Worm (Caenorhabditis elegans) whole organism, L1 larva: ENCODE measurements around the gene srx-93.
A peak's percentile ranks its signal among the peaks of the same experiment; 100 is the strongest.

Experiments
- C16A3.4 ChIP-seq: fragments of 150-350 bp; optimal IDR thresholded peaks from 2 replicates; lab custom pipeline; 2014; ENCODE audit warnings: missing biosample characterization, missing genetic modification characterization
- Y116A8C.19 ChIP-seq: sonication (generic microtip); optimal IDR thresholded peaks from 2 replicates; lab custom pipeline; 2016; ENCODE audit warnings: missing compliant biosample characterization, missing genetic modification characterization, borderline replicate concordance
- aly-2 ChIP-seq: fragments of 150-350 bp; optimal IDR thresholded peaks from 2 replicates; lab custom pipeline; 2014; ENCODE audit warnings: missing biosample characterization, missing genetic modification characterization
- ceh-82 ChIP-seq, 3 experiments: fragments of 150-350 bp in 1 of 3; sonication (generic microtip) in 2 of 3; optimal IDR thresholded peaks; 2 replicates each; lab custom pipeline; 2014 to 2017; ENCODE audit warnings: missing biosample characterization in 3 of 3, missing genetic modification characterization in 3 of 3
- ceh-90 ChIP-seq: sonication (generic microtip); optimal IDR thresholded peaks from 2 replicates; lab custom pipeline; 2016; ENCODE audit warnings: missing genetic modification characterization, missing compliant biosample characterization
- dpl-1 ChIP-seq, 3 experiments: fragments of 150-350 bp in 2 of 3; sonication (generic microtip) in 1 of 3; optimal IDR thresholded peaks; 2 replicates each; lab custom pipeline; 2014 to 2017; ENCODE audit warnings: missing biosample characterization in 3 of 3, missing genetic modification characterization in 3 of 3, missing genetic modification reagents in 3 of 3
- dsc-1 ChIP-seq: sonication (generic microtip); optimal IDR thresholded peaks from 2 replicates; lab custom pipeline; 2016; ENCODE audit warnings: mild to moderate bottlenecking, missing genetic modification characterization, missing compliant biosample characterization
- efl-1 ChIP-seq, 4 experiments: fragments of 150-350 bp; optimal IDR thresholded peaks in 3 of 4; peaks in 1 of 4; 1 replicate in 1 of 4; 2 replicates in 3 of 4; lab custom pipeline; 2014; ENCODE audit warnings: missing biosample characterization in 2 of 4, missing genetic modification characterization in 2 of 4, missing genetic modification reagents in 2 of 4
- elt-2 ChIP-seq: sonication (generic microtip); optimal IDR thresholded peaks from 2 replicates; lab custom pipeline; 2016; ENCODE audit warnings: missing genetic modification characterization, mild to moderate bottlenecking, inconsistent platforms, missing compliant biosample characterization, missing genetic modification reagents
- hlh-4 ChIP-seq: sonication (generic microtip); optimal IDR thresholded peaks from 2 replicates; lab custom pipeline; 2016; ENCODE audit warnings: mild to moderate bottlenecking, missing genetic modification characterization, missing compliant biosample characterization
- lin-14 ChIP-seq: fragments of 200-800 bp; sonication (Bioruptor generic); optimal IDR thresholded peaks from 2 replicates; lab custom pipeline; 2018; ENCODE audit warnings: mild to moderate bottlenecking, missing genetic modification characterization, moderate library complexity, missing compliant biosample characterization
- lin-15B ChIP-seq: fragments of 150-350 bp; sonication (generic microtip); optimal IDR thresholded peaks from 3 replicates; lab custom pipeline; 2014; ENCODE audit warnings: missing biosample characterization, missing genetic modification characterization
- lin-35 ChIP-seq, 2 experiments: fragments of 150-350 bp; optimal IDR thresholded peaks; 2 replicates each; lab custom pipeline; 2014; ENCODE audit warnings: missing biosample characterization in 2 of 2, missing genetic modification characterization in 2 of 2, missing genetic modification reagents in 2 of 2
- lsy-2 ChIP-seq, 2 experiments: fragments of 150-350 bp; optimal IDR thresholded peaks; 2 replicates each; lab custom pipeline; 2014; ENCODE audit warnings: missing biosample characterization in 2 of 2, missing genetic modification characterization in 2 of 2
- mep-1 ChIP-seq: fragments of 150-350 bp; optimal IDR thresholded peaks from 2 replicates; lab custom pipeline; 2014; ENCODE audit warnings: missing biosample characterization, missing genetic modification characterization
- nhr-19 ChIP-seq: fragments of 200-800 bp; sonication (Bioruptor generic); conservative IDR thresholded peaks from 2 replicates; pipeline ENCODE4 v1.3.6; 2022; ENCODE audit warnings: missing genetic modification characterization, missing compliant biosample characterization
- nhr-20 ChIP-seq: sonication (generic microtip); optimal IDR thresholded peaks from 2 replicates; lab custom pipeline; 2016; ENCODE audit warnings: mild to moderate bottlenecking, missing genetic modification characterization, missing compliant biosample characterization
- nhr-237 ChIP-seq: fragments of 150-350 bp; optimal IDR thresholded peaks from 2 replicates; lab custom pipeline; 2014; ENCODE audit warnings: missing biosample characterization, missing genetic modification characterization
- nhr-71 ChIP-seq: sonication (generic microtip); optimal IDR thresholded peaks from 2 replicates; lab custom pipeline; 2016; ENCODE audit warnings: mild to moderate bottlenecking, missing genetic modification characterization, moderate library complexity, missing compliant biosample characterization
- nhr-85 ChIP-seq: sonication (generic microtip); peaks from one replicate; lab custom pipeline; 2016; ENCODE audit warnings: missing genetic modification characterization, inconsistent platforms, missing compliant biosample characterization
- pax-3 ChIP-seq: fragments of 200-800 bp; sonication (Bioruptor generic); optimal IDR thresholded peaks from 2 replicates; lab custom pipeline; 2018; ENCODE audit warnings: mild to moderate bottlenecking, missing genetic modification characterization, moderate library complexity, missing compliant biosample characterization
- pqm-1 ChIP-seq: sonication (generic microtip); optimal IDR thresholded peaks from 3 replicates; lab custom pipeline; 2017; ENCODE audit warnings: missing biosample characterization, missing genetic modification characterization
- rnt-1 ChIP-seq: sonication (generic microtip); optimal IDR thresholded peaks from 2 replicates; lab custom pipeline; 2016; ENCODE audit warnings: mild to moderate bottlenecking, missing genetic modification characterization, moderate library complexity, missing compliant biosample characterization
- snu-23 ChIP-seq: sonication (generic microtip); optimal IDR thresholded peaks from 2 replicates; lab custom pipeline; 2016; ENCODE audit warnings: missing genetic modification characterization, missing compliant biosample characterization
- sptf-1 ChIP-seq: fragments of 150-350 bp; optimal IDR thresholded peaks from 2 replicates; lab custom pipeline; 2014; ENCODE audit warnings: missing biosample characterization, missing genetic modification characterization
- swsn-7 ChIP-seq: sonication (generic microtip); optimal IDR thresholded peaks from 2 replicates; lab custom pipeline; 2016; ENCODE audit warnings: missing genetic modification characterization, missing compliant biosample characterization
- tbx-2 ChIP-seq: sonication (generic microtip); optimal IDR thresholded peaks from 2 replicates; lab custom pipeline; 2016; ENCODE audit warnings: missing genetic modification characterization, missing compliant biosample characterization
- unc-130 ChIP-seq: fragments of 150-350 bp; optimal IDR thresholded peaks from 2 replicates; lab custom pipeline; 2017; ENCODE audit warnings: missing biosample characterization, missing genetic modification characterization, inconsistent platforms
- unc-86 ChIP-seq: sonication (generic microtip); optimal IDR thresholded peaks from 2 replicates; lab custom pipeline; 2016; ENCODE audit warnings: missing genetic modification characterization, missing compliant biosample characterization
- unc-98 ChIP-seq: fragments of 200-800 bp; sonication (Bioruptor generic); IDR thresholded peaks from 2 replicates; pipeline ENCODE4 v1.3.6; 2022; ENCODE audit warnings: missing genetic modification characterization, missing compliant biosample characterization
- xbp-1 ChIP-seq: sonication (generic microtip); optimal IDR thresholded peaks from 2 replicates; lab custom pipeline; 2016; ENCODE audit warnings: missing genetic modification characterization, missing compliant biosample characterization
- zag-1 ChIP-seq: fragments of 150-350 bp; optimal IDR thresholded peaks from 2 replicates; lab custom pipeline; 2014; ENCODE audit warnings: missing biosample characterization, missing genetic modification characterization
- zip-4 ChIP-seq: fragments of 200-800 bp; sonication (Bioruptor generic); optimal IDR thresholded peaks from 2 replicates; lab custom pipeline; 2018; ENCODE audit warnings: mild to moderate bottlenecking, missing genetic modification characterization, moderate library complexity, missing compliant biosample characterization
- ztf-11 ChIP-seq, 2 experiments: sonication (generic microtip); optimal IDR thresholded peaks; 2 replicates each; lab custom pipeline; 2016 to 2017; ENCODE audit warnings: missing genetic modification characterization in 2 of 2, missing biosample characterization in 1 of 2, missing compliant biosample characterization in 1 of 2
- ztf-4 ChIP-seq: fragments of 150-350 bp; optimal IDR thresholded peaks from 2 replicates; lab custom pipeline; 2014; ENCODE audit warnings: missing biosample characterization, missing genetic modification characterization

The srx-93 gene

DNA sequence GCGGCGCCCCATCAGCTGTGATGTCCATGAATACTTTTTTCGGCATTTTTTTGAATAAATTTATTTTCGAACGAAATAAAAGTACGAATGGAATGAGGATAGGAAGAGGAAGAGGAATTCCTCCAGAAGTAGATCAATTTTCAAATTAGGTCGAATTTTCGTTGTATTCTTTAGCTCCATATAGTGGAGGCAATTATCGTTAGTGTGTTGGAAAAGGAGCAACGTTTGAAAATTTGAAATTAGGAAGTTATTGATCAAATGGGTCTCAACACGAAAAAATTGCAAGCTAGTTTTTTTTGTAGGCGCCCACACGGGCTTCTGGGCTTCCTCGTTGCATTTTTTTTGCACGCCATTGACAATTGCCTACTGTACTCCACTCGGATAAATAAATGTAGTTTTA, 28.4 kb downstream of the srx-93 start, which contains the start of gene T22F3.12:
Gene T22F3.12 (minus strand): TSS at position 101 of the 400 bp plus-strand sequence.
- no peak for TF ChIP-seq lin-15B (tag; lab: Kevin White, UChicago)
- TF ChIP-seq ceh-82 (tag; optimal IDR thresholded peaks at IDR 0.05; lab: Kevin White, UChicago) = no peak
- no peak for TF ChIP-seq tbx-2 (tag; lab: Kevin White, UChicago)
- no peak for TF ChIP-seq aly-2
- TF ChIP-seq zag-1 (tag; lab: Kevin White, UChicago) = no peak
- TF ChIP-seq pqm-1 (tag; lab: Kevin White, UChicago) = no peak
- TF ChIP-seq ztf-11 (tag; optimal IDR thresholded peaks at IDR 0.05; lab: Kevin White, UChicago) = no peak
- no peak for TF ChIP-seq nhr-71 (tag; lab: Kevin White, UChicago)
- no peak for TF ChIP-seq ceh-90 (tag; lab: Kevin White, UChicago)
- TF ChIP-seq mep-1 (tag; lab: Kevin White, UChicago) = no peak
- TF ChIP-seq nhr-85 = no peak
- TF ChIP-seq hlh-4 (tag; lab: Kevin White, UChicago) = no peak
- TF ChIP-seq, all 84 proteins: peak for 0

DNA sequence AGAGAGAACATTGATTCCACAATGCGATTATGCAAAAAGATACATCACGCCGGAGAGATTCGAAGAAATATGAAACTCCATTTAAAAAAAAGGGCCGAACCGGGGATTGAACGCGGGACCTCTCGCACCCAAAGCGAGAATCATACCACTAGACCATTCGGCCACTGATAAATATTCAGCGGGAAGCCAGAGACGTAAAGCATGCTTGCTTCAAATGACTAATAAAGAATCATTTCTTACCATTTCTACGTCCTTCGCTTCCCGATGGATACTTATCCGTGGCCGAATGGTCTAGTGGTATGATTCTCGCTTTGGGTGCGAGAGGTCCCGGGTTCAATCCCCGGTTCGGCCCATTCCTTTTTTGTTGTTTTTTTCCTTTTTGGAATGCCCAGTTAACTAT, 32.3 kb downstream of the srx-93 start:
- TF ChIP-seq efl-1 (optimal IDR thresholded peaks at IDR 0.05; lab: Kevin White, UChicago) = no peak
- peak in 1 of 2 experiments; percentile 16 for TF ChIP-seq efl-1 (GFP tag; optimal IDR thresholded peaks at IDR 0.05 in 1 of 2; lab: Kevin White, UChicago)
- no peak for TF ChIP-seq elt-2 (tag; lab: Kevin White, UChicago)
- TF ChIP-seq sptf-1 (tag; lab: Kevin White, UChicago) = no peak

DNA sequence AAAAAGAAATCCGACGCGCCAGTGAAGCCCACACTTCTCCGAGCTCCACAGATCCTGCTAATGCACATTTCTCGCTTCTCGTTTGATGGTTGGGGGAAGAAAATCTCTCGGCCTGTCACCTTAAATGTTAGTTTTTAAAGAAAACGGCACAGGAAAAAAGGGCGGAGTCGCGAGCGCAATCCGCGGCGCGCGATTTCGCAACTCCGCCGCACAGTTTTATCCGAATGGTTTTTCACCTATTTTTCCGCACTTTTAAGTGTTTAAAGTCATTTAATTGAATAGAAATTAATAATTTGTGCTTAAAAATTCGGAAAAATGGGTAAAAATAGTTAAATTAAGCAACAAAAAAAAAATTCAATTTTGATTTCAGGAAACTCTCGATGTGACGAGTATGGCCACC, 32.9 kb downstream of the srx-93 start:
- TF ChIP-seq dpl-1 (GFP tag; optimal IDR thresholded peaks at IDR 0.05; lab: Kevin White, UChicago) = peak; percentile 10 to 16 (median 15)
- peak in 1 of 2 experiments; percentile 34 for TF ChIP-seq efl-1 (optimal IDR thresholded peaks at IDR 0.05; lab: Kevin White, UChicago)
- peak in 1 of 2 experiments; percentile 88 for TF ChIP-seq efl-1 (GFP tag; optimal IDR thresholded peaks at IDR 0.05 in 1 of 2; lab: Kevin White, UChicago)
- TF ChIP-seq unc-98 (GFP tag; lab: Robert Waterston, UW) = no peak
- peak; percentile 12 for TF ChIP-seq tbx-2 (tag; lab: Kevin White, UChicago)
- peak; percentile 1 for TF ChIP-seq zip-4 (GFP tag; lab: Kevin White, UChicago)
- TF ChIP-seq swsn-7 (tag; lab: Kevin White, UChicago) = peak; percentile 47
- TF ChIP-seq unc-130 = peak; percentile 20
- peak; percentile 14 for TF ChIP-seq C16A3.4
- TF ChIP-seq snu-23 = peak; percentile 21
- no peak for TF ChIP-seq unc-86 (tag; lab: Kevin White, UChicago)
- TF ChIP-seq xbp-1 (tag; lab: Kevin White, UChicago) = peak; percentile 32
- TF ChIP-seq nhr-85 = peak; percentile 36
- TF ChIP-seq ztf-4 = no peak
- peak; percentile 21 for TF ChIP-seq lin-14 (GFP tag; lab: Kevin White, UChicago)
- peak; percentile 38 for TF ChIP-seq nhr-19 (GFP tag; lab: Robert Waterston, UW)
- TF ChIP-seq lin-35 (GFP tag; optimal IDR thresholded peaks at IDR 0.05; lab: Kevin White, UChicago) = peak; percentile 13 to 20
- peak; percentile 48 for TF ChIP-seq nhr-71 (tag; lab: Kevin White, UChicago)
- TF ChIP-seq lsy-2 (tag; optimal IDR thresholded peaks at IDR 0.05; lab: Kevin White, UChicago) = peak; percentile 19 to 38
- no peak for TF ChIP-seq Y116A8C.19 (tag; lab: Kevin White, UChicago)
- TF ChIP-seq nhr-20 (tag; lab: Kevin White, UChicago) = peak; percentile 29
- TF ChIP-seq ceh-82 (tag; optimal IDR thresholded peaks at IDR 0.05; lab: Kevin White, UChicago) = peak in 2 of 3 experiments; percentile 14 to 21
- peak; percentile 30 for TF ChIP-seq rnt-1
- TF ChIP-seq nhr-237 (tag; lab: Kevin White, UChicago) = no peak
- no peak for TF ChIP-seq pax-3 (tag; lab: Kevin White, UChicago)
- peak; percentile 6 for TF ChIP-seq dsc-1 (tag; lab: Kevin White, UChicago)
